Fruit fly (Drosophila melanogaster) whole organism, embryonic: Measurements from ENCODE around the gene CG14342.

Experiments used
- CG12104 ChIP-seq: fragments of 200-800 bp; sonication (Bioruptor generic); optimal IDR thresholded peaks from 3 replicates; lab custom pipeline; 2016; ENCODE audit warnings: missing biosample characterization, missing genetic modification characterization
- CG12219 ChIP-seq: fragments of 200-800 bp; sonication (Bioruptor generic); optimal IDR thresholded peaks from 3 replicates; lab custom pipeline; 2018; ENCODE audit warnings: missing biosample characterization, mild to moderate bottlenecking, missing genetic modification characterization
- CG13775 ChIP-seq: fragments of 200-800 bp; sonication (Bioruptor generic); optimal IDR thresholded peaks from 3 replicates; lab custom pipeline; 2017; ENCODE audit warnings: missing biosample characterization, mild to moderate bottlenecking, missing genetic modification characterization
- CG4617 ChIP-seq: fragments of 200-800 bp; sonication (Bioruptor generic); optimal IDR thresholded peaks from 3 replicates; lab custom pipeline; 2016; ENCODE audit warnings: missing biosample characterization, missing genetic modification characterization, borderline replicate concordance
- CG6254 ChIP-seq: fragments of 200-800 bp; sonication (Bioruptor generic); optimal IDR thresholded peaks from 3 replicates; lab custom pipeline; 2017; ENCODE audit warnings: mild to moderate bottlenecking, missing biosample characterization, missing genetic modification reagents, missing genetic modification characterization
- Dek ChIP-seq: fragments of 200-800 bp; sonication (Bioruptor generic); optimal IDR thresholded peaks from 3 replicates; lab custom pipeline; 2019; ENCODE audit warnings: missing biosample characterization, mild to moderate bottlenecking, missing genetic modification characterization, moderate library complexity
- Taf1 ChIP-seq: fragments of 200-800 bp; sonication (Bioruptor generic); IDR thresholded peaks from 2 replicates; pipeline ENCODE4 v1.3.6; 2022; ENCODE audit warnings: missing biosample characterization, missing genetic modification characterization
- hth ChIP-seq: fragments of >200 bp; optimal IDR thresholded peaks from 2 replicates; lab custom pipeline; 2017; ENCODE audit warnings: inconsistent platforms
- lab ChIP-seq: fragments of 200-800 bp; sonication (Bioruptor generic); optimal IDR thresholded peaks from 3 replicates; lab custom pipeline; 2017; ENCODE audit warnings: missing biosample characterization, missing genetic modification characterization, mild to moderate bottlenecking, moderate library complexity, missing genetic modification reagents
- unc-4 ChIP-seq: fragments of 200-800 bp; sonication (Bioruptor generic); IDR thresholded peaks from 2 replicates; pipeline ENCODE4 v1.3.6; 2022; ENCODE audit warnings: missing biosample characterization, missing genetic modification characterization; ENCODE audit not compliant: partially characterized antibody
- zen2 ChIP-seq: fragments of 200-800 bp; sonication (Bioruptor generic); IDR thresholded peaks from 3 replicates; pipeline ENCODE4 v1.3.6; 2022; ENCODE audit warnings: missing biosample characterization, missing genetic modification characterization; ENCODE audit not compliant: partially characterized antibody

DNA sequence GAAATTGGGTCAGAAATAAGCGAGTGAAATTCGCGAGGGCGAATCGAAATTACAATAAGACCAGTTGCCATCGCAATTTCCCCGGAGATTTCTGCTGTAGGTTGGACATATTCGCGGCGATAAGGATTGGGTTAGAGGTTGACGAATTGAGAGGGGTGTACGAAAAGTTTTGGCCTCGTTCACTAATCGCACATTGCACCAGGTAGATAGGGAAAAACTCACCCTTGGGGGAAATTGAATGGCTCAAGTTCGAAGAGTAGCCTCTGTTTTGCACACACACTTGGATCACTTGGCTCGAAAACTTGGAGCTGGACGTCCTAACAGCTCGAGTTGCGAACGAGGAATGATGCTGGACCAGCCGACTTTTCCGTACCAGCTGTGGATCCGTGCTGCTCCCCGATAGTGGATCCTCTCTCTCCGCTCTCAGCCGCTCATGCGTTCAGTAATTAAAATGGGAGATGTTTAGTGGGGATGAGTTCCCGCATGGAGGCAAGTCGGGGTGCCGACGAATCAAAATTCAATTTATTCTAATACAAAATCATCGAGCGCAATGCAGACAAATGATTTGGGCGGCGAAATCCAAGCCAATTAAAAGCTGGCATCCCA lies 40.4 kb upstream of the CG14342 start, which contains the start of gene CG5080:
- TF ChIP-seq CG12219 (GFP tag; lab: Kevin White, UChicago) (no peak), hth (lab: Kevin White, UChicago) (no peak), CG4617 (GFP tag; lab: Kevin White, UChicago) (no peak), lab (GFP tag; lab: Kevin White, UChicago) (no peak), CG6254 (GFP tag; lab: Kevin White, UChicago) (no peak), unc-4 (GFP tag; lab: Robert Waterston, UW) (no peak), zen2 (no peak), CG13775 (GFP tag; lab: Kevin White, UChicago) (no peak), Dek (tag; lab: Kevin White, UChicago) (no peak), CG12104 (GFP tag; lab: Kevin White, UChicago) (no peak), Taf1 (GFP tag; lab: Robert Waterston, UW) (no peak)
